Fruit fly (Drosophila melanogaster) whole organism, wandering third instar larva: ENCODE measurements around the gene Vlet.

ENCODE experiments used
- Abd-B ChIP-seq: fragments of >200 bp; optimal IDR thresholded peaks from 2 replicates; lab custom pipeline; 2017; ENCODE audit warnings: missing biosample characterization, missing genetic modification characterization
- CG32264 ChIP-seq: fragments of 200-800 bp; sonication (Bioruptor generic); optimal IDR thresholded peaks from 2 replicates; lab custom pipeline; 2016; ENCODE audit warnings: missing biosample characterization, missing genetic modification characterization
- CG9705 ChIP-seq: fragments of 200-800 bp; sonication (Bioruptor generic); optimal IDR thresholded peaks from 2 replicates; lab custom pipeline; 2018; ENCODE audit warnings: missing biosample characterization, mild to moderate bottlenecking, missing genetic modification characterization
- CrebA ChIP-seq: fragments of 200-800 bp; sonication (Bioruptor generic); optimal IDR thresholded peaks from 2 replicates; lab custom pipeline; 2016; ENCODE audit warnings: missing biosample characterization, mild to moderate bottlenecking, missing genetic modification characterization, borderline replicate concordance
- Dfd ChIP-seq: fragments of >200 bp; optimal IDR thresholded peaks from 2 replicates; lab custom pipeline; 2017; ENCODE audit warnings: missing biosample characterization, missing genetic modification characterization
- Dif ChIP-seq: fragments of 200-275, 200-300 bp; sonication (Bioruptor generic); optimal IDR thresholded peaks from 2 replicates; lab custom pipeline; 2018; ENCODE audit warnings: missing biosample characterization, missing genetic modification characterization; ENCODE audit not compliant: partially characterized antibody
- GATAd ChIP-seq: sonication (Bioruptor generic); optimal IDR thresholded peaks from 2 replicates; lab custom pipeline; 2016; ENCODE audit warnings: missing biosample characterization, missing genetic modification characterization
- HLH106 ChIP-seq: fragments of 200-800 bp; optimal IDR thresholded peaks from 3 replicates; lab custom pipeline; 2019; ENCODE audit warnings: missing biosample characterization, mild to moderate bottlenecking, missing genetic modification characterization, moderate library complexity
- Hnf4 ChIP-seq: fragments of 200-800 bp; sonication (Bioruptor generic); optimal IDR thresholded peaks from 2 replicates; lab custom pipeline; 2016; ENCODE audit warnings: missing biosample characterization, mild to moderate bottlenecking, missing genetic modification characterization
- Hr78 ChIP-seq: fragments of >200 bp; optimal IDR thresholded peaks from 2 replicates; lab custom pipeline; 2017; ENCODE audit warnings: missing biosample characterization, missing genetic modification characterization
- Hr83 ChIP-seq: fragments of 200-300 bp; sonication (Bioruptor generic); optimal IDR thresholded peaks from 2 replicates; lab custom pipeline; 2016; ENCODE audit warnings: missing biosample characterization, mild to moderate bottlenecking, missing genetic modification characterization, moderate library complexity; ENCODE audit not compliant: poor library complexity, severe bottlenecking
- Jra ChIP-seq: sonication (Bioruptor generic); optimal IDR thresholded peaks from 2 replicates; lab custom pipeline; 2016; ENCODE audit warnings: missing biosample characterization, missing genetic modification characterization
- Mio ChIP-seq: sonication (Bioruptor generic); optimal IDR thresholded peaks from 2 replicates; lab custom pipeline; 2016; ENCODE audit warnings: missing biosample characterization, missing genetic modification characterization
- Myc ChIP-seq: fragments of >200 bp; optimal IDR thresholded peaks from 2 replicates; lab custom pipeline; 2017
- N ChIP-seq: fragments of >200 bp; optimal IDR thresholded peaks from 2 replicates; lab custom pipeline; 2018; ENCODE audit warnings: missing biosample characterization, missing external identifiers, missing genetic modification characterization
- OdsH ChIP-seq: fragments of 200-800 bp; sonication (Bioruptor generic); optimal IDR thresholded peaks from 2 replicates; lab custom pipeline; 2016; ENCODE audit warnings: missing biosample characterization, mild to moderate bottlenecking, missing genetic modification characterization
- Rel ChIP-seq, 2 experiments: fragments of 200-800 bp; sonication (Bioruptor generic) in 1 of 2; optimal IDR thresholded peaks; 2 replicates in 1 of 2; 3 replicates in 1 of 2; lab custom pipeline; 2016 to 2019; ENCODE audit warnings: mild to moderate bottlenecking in 2 of 2, missing biosample characterization in 2 of 2, missing genetic modification characterization in 2 of 2, moderate library complexity in 1 of 2
- Sp1 ChIP-seq: fragments of 200-800 bp; sonication (Bioruptor generic); optimal IDR thresholded peaks from 3 replicates; lab custom pipeline; 2019; ENCODE audit warnings: missing biosample characterization, mild to moderate bottlenecking, missing genetic modification characterization, moderate library complexity
- Vsx2 ChIP-seq: fragments of 200-300, 225-300 bp; sonication (Bioruptor generic); optimal IDR thresholded peaks from 2 replicates; lab custom pipeline; 2018; ENCODE audit warnings: missing biosample characterization, missing genetic modification characterization; ENCODE audit not compliant: partially characterized antibody
- br ChIP-seq: fragments of 200-800 bp; sonication (Bioruptor generic); optimal IDR thresholded peaks from 2 replicates; lab custom pipeline; 2016; ENCODE audit warnings: missing biosample characterization, missing genetic modification characterization
- brk ChIP-seq: fragments of 200-800 bp; sonication (Bioruptor generic); optimal IDR thresholded peaks from 2 replicates; lab custom pipeline; 2016; ENCODE audit warnings: missing biosample characterization, mild to moderate bottlenecking, missing genetic modification characterization
- dl ChIP-seq, 2 experiments: fragments of 175-275, 200-275 bp in 1 of 2; fragments of 200-275 bp in 1 of 2; sonication (Bioruptor generic); optimal IDR thresholded peaks; lab custom pipeline; 2018; ENCODE audit warnings: mild to moderate bottlenecking in 2 of 2, missing biosample characterization in 2 of 2, missing genetic modification characterization in 2 of 2, moderate library complexity in 2 of 2; ENCODE audit not compliant: partially characterized antibody in 2 of 2, insufficient read depth in 1 of 2
- dmrt93B ChIP-seq: fragments of 200-800 bp; sonication (Bioruptor generic); optimal IDR thresholded peaks from 2 replicates; lab custom pipeline; 2018; ENCODE audit warnings: missing biosample characterization, mild to moderate bottlenecking, missing genetic modification characterization
- dsf ChIP-seq: sonication (Bioruptor generic); optimal IDR thresholded peaks from 2 replicates; lab custom pipeline; 2016; ENCODE audit warnings: missing biosample characterization, missing genetic modification characterization, borderline replicate concordance
- ey ChIP-seq: fragments of 200-800 bp; sonication (Bioruptor generic); optimal IDR thresholded peaks from 2 replicates; lab custom pipeline; 2016; ENCODE audit warnings: missing biosample characterization, missing genetic modification characterization
- foxo ChIP-seq, 2 experiments: fragments of 200-800 bp; sonication (Bioruptor generic); optimal IDR thresholded peaks; 2 replicates in 1 of 2; 3 replicates in 1 of 2; lab custom pipeline; 2016 to 2017; ENCODE audit warnings: missing biosample characterization in 2 of 2, missing genetic modification characterization in 2 of 2
- fru ChIP-seq: fragments of 200-800 bp; sonication (Bioruptor generic); optimal IDR thresholded peaks from 3 replicates; lab custom pipeline; 2016; ENCODE audit warnings: missing biosample characterization, mild to moderate bottlenecking, missing genetic modification characterization
- h ChIP-seq: fragments of 200-800 bp; sonication (Bioruptor generic); optimal IDR thresholded peaks from 3 replicates; lab custom pipeline; 2016; ENCODE audit warnings: missing biosample characterization, mild to moderate bottlenecking, missing genetic modification characterization
- jim ChIP-seq: fragments of 175-275, 200-325 bp; sonication (Bioruptor generic); optimal IDR thresholded peaks from 2 replicates; lab custom pipeline; 2016; ENCODE audit warnings: missing biosample characterization, mild to moderate bottlenecking, missing genetic modification characterization
- lola ChIP-seq: fragments of >200 bp; optimal IDR thresholded peaks from 2 replicates; lab custom pipeline; 2017; ENCODE audit warnings: missing biosample characterization, missing genetic modification characterization
- pan ChIP-seq: fragments of >200 bp; optimal IDR thresholded peaks from 2 replicates; lab custom pipeline; 2017
- psq ChIP-seq: fragments of 200-800 bp; sonication (Bioruptor generic); optimal IDR thresholded peaks from 3 replicates; lab custom pipeline; 2017; ENCODE audit warnings: missing biosample characterization, mild to moderate bottlenecking, missing genetic modification characterization, moderate library complexity
- rgr ChIP-seq: fragments of 200-800 bp; sonication (Bioruptor generic); optimal IDR thresholded peaks from 3 replicates; lab custom pipeline; 2016; ENCODE audit warnings: missing biosample characterization, mild to moderate bottlenecking, missing genetic modification characterization
- sage ChIP-seq: fragments of 200-800 bp; sonication (Bioruptor generic); optimal IDR thresholded peaks from 2 replicates; lab custom pipeline; 2016; ENCODE audit warnings: missing biosample characterization, mild to moderate bottlenecking, missing genetic modification characterization
- sv ChIP-seq: fragments of 200-800 bp; sonication (Bioruptor generic); optimal IDR thresholded peaks from 3 replicates; lab custom pipeline; 2016; ENCODE audit warnings: missing biosample characterization, missing genetic modification characterization
- tai ChIP-seq: sonication (Bioruptor generic); optimal IDR thresholded peaks from 2 replicates; lab custom pipeline; 2016; ENCODE audit warnings: missing biosample characterization, missing genetic modification characterization
- usp ChIP-seq: fragments of >200 bp; optimal IDR thresholded peaks from 2 replicates; lab custom pipeline; 2017; ENCODE audit warnings: missing biosample characterization, missing genetic modification characterization
- woc ChIP-seq: sonication (Bioruptor generic); optimal IDR thresholded peaks from 2 replicates; lab custom pipeline; 2016; ENCODE audit warnings: missing biosample characterization, mild to moderate bottlenecking, missing genetic modification characterization

Gene Vlet

DNA sequence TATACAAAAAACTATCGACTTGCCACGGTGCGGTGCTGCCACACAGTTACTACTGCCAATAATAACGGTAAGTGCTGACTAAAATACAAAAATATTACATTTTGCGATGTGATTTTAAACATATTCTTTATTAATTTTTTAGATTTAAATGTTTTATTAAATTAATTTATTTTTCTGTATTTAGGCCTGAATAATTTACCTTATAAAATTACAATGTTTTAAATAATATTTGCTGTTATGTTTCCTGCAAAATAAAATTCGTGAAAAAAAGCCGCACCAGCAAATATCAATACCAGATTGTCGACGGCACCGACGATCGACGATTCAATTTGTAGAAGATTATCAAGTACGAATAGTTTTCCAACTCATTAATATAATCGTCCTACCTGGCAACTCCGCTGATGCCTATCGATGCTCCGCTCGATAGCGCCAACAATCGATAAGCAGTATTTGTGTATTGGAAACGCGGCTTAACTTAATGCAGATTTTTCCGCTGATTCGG lies at the start of gene Vlet, which contains the start of gene bif:
Gene Vlet (minus strand): TSS at position 51 of the 502 bp plus-strand sequence.
Gene bif (plus strand): TSS at position 432 of the 502 bp plus-strand sequence.
- peak; percentile 50 for TF ChIP-seq dmrt93B
- TF ChIP-seq Mio = no peak
- peak; percentile 35 for TF ChIP-seq ey
- no peak for TF ChIP-seq CG32264 (GFP tag; lab: Kevin White, UChicago)
- peak; percentile 68 for TF ChIP-seq rgr (GFP tag; lab: Kevin White, UChicago)
- TF ChIP-seq Sp1 = peak; percentile 38
- peak; percentile 31 for TF ChIP-seq h (GFP tag; lab: Kevin White, UChicago)
- no peak for TF ChIP-seq Rel (GFP tag; optimal IDR thresholded peaks at IDR 0.05; lab: Kevin White, UChicago)
- no peak for TF ChIP-seq Rel (tag; optimal IDR thresholded peaks at IDR 0.05; lab: Kevin White, UChicago)
- TF ChIP-seq Hr83 = no peak
- no peak for TF ChIP-seq jim (GFP tag; lab: Kevin White, UChicago)
- TF ChIP-seq HLH106 (tag; lab: Kevin White, UChicago) = peak; percentile 71
- no peak for TF ChIP-seq Abd-B (GFP tag; lab: Kevin White, UChicago)
- peak; percentile 11 for TF ChIP-seq sv (GFP tag; lab: Kevin White, UChicago)
- TF ChIP-seq Hnf4 = no peak
- TF ChIP-seq lola = no peak
- TF ChIP-seq sage (GFP tag; lab: Kevin White, UChicago) = peak; percentile 53
- TF ChIP-seq psq (GFP tag; lab: Kevin White, UChicago) = peak; percentile 45
- no peak for TF ChIP-seq Jra (GFP tag; lab: Kevin White, UChicago)
- no peak for TF ChIP-seq N
- no peak for TF ChIP-seq Myc (lab: Kevin White, UChicago)
- TF ChIP-seq pan (lab: Kevin White, UChicago) = no peak
- peak in 1 of 2 experiments; percentile 73 for TF ChIP-seq foxo (GFP tag; optimal IDR thresholded peaks at IDR 0.05; lab: Kevin White, UChicago)
- TF ChIP-seq br (GFP tag; lab: Kevin White, UChicago) = peak; percentile 18
- TF ChIP-seq tai (GFP tag; lab: Kevin White, UChicago) = no peak
- peak; percentile 34 for TF ChIP-seq OdsH (GFP tag; lab: Kevin White, UChicago)
- TF ChIP-seq fru (GFP tag; lab: Kevin White, UChicago) = peak; percentile 46
- no peak for TF ChIP-seq Dif

DNA sequence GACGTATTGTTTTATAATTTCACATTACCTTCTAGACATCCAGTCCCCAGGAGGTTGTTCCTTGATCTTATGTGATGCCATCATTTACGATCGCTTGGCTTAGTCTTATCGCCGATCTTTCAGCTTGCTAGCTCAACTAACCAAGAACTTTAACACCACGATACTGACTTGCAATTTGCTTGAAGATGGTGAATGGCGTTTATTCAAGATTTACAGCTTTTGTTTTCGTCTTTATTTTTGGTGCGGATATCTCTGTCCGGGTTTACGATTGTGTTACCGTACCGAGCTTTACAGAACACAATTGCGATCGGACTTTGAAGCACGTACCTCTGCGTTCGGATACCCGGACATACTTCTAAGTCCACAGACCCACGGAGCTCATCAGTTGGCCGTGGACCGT lies 45.6 kb upstream of the Vlet start, which contains the start of gene CG15221:
Gene CG15221 (plus strand): TSS at position 301 of the 400 bp plus-strand sequence.
- TF ChIP-seq Hr83 (no peak), Dif (no peak), lola (no peak), Sp1 (no peak)

DNA sequence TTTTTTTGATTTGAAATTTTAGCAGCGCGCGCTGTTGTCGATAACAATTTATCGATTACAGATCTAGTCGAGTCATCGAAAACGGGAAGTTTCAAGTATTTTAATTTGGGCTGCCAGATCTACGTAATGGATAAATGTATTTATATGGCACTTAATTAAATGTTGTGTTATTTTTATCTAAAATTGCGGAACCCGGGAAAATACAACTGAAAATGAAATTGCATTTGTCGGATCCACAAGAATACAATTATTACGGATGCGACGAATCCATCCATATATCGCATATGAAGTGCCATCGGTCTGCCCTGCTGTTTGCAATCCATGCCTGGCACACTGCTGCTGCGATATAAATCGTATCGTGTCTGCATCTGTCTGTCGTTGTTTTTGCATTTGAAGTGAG lies 41.7 kb upstream of the Vlet start, which contains the start of gene Tango10:
Gene Tango10 (plus strand): TSS at position 108 of the 400 bp plus-strand sequence.
- no peak for TF ChIP-seq Hr83
- TF ChIP-seq Vsx2 (GFP tag; lab: Kevin White, UChicago) = peak; percentile 98
- TF ChIP-seq usp (GFP tag; lab: Kevin White, UChicago) = no peak
- peak; percentile 25 for TF ChIP-seq CG9705 (GFP tag; lab: Kevin White, UChicago)
- TF ChIP-seq GATAd (GFP tag; lab: Kevin White, UChicago) = no peak
- TF ChIP-seq Mio = no peak
- TF ChIP-seq lola = no peak
- peak; percentile 49 for TF ChIP-seq HLH106 (tag; lab: Kevin White, UChicago)
- peak; percentile 93 for TF ChIP-seq Dif
- no peak for TF ChIP-seq dmrt93B
- peak; percentile 7 for TF ChIP-seq sv (GFP tag; lab: Kevin White, UChicago)
- TF ChIP-seq CrebA (GFP tag; lab: Kevin White, UChicago) = no peak
- peak; percentile 51 for TF ChIP-seq psq (GFP tag; lab: Kevin White, UChicago)
- TF ChIP-seq tai (GFP tag; lab: Kevin White, UChicago) = no peak
- TF ChIP-seq Rel (GFP tag; optimal IDR thresholded peaks at IDR 0.05; lab: Kevin White, UChicago) = no peak
- peak; percentile 11 for TF ChIP-seq Rel (tag; optimal IDR thresholded peaks at IDR 0.05; lab: Kevin White, UChicago)
- peak; percentile 42 for TF ChIP-seq OdsH (GFP tag; lab: Kevin White, UChicago)
- peak; percentile 63 for TF ChIP-seq ey
- peak; percentile 65 for TF ChIP-seq rgr (GFP tag; lab: Kevin White, UChicago)
- TF ChIP-seq pan (lab: Kevin White, UChicago) = no peak
- TF ChIP-seq dl (GFP tag; optimal IDR thresholded peaks at IDR 0.05; lab: Kevin White, UChicago; ENCODE audit: insufficient read depth in 1 of 2, partially characterized antibody in 2 of 2) = peak; percentile 90 to 92
- no peak for TF ChIP-seq sage (GFP tag; lab: Kevin White, UChicago)
- TF ChIP-seq Jra (GFP tag; lab: Kevin White, UChicago) = peak; percentile 60
- TF ChIP-seq jim (GFP tag; lab: Kevin White, UChicago) = no peak
- no peak for TF ChIP-seq dsf (GFP tag; lab: Kevin White, UChicago)
- peak; percentile 75 for TF ChIP-seq Hnf4
- TF ChIP-seq Hr78 (GFP tag; lab: Kevin White, UChicago) = no peak
- TF ChIP-seq h (GFP tag; lab: Kevin White, UChicago) = peak; percentile 67
- TF ChIP-seq br (GFP tag; lab: Kevin White, UChicago) = peak; percentile 25
- TF ChIP-seq Sp1 = peak; percentile 40
- TF ChIP-seq Dfd (GFP tag; lab: Kevin White, UChicago) = no peak
- peak in 1 of 2 experiments; percentile 76 for TF ChIP-seq foxo (GFP tag; optimal IDR thresholded peaks at IDR 0.05; lab: Kevin White, UChicago)
- TF ChIP-seq woc (GFP tag; lab: Kevin White, UChicago) = peak; percentile 39
- TF ChIP-seq brk = no peak
- TF ChIP-seq Abd-B (GFP tag; lab: Kevin White, UChicago) = no peak
